Fruit fly (Drosophila melanogaster) whole organism, embryonic: ENCODE measurements around the gene CG9263.

Source experiments
- B-H2 ChIP-seq: fragments of 200-800 bp; sonication (Bioruptor generic); optimal IDR thresholded peaks from 2 replicates; lab custom pipeline; 2018; ENCODE audit warnings: missing biosample characterization, mild to moderate bottlenecking, missing genetic modification characterization
- BEAF-32 ChIP-seq: fragments of 200-800 bp; sonication (Bioruptor generic); optimal IDR thresholded peaks from 3 replicates; lab custom pipeline; 2017; ENCODE audit warnings: missing biosample characterization, missing genetic modification characterization, mild to moderate bottlenecking, moderate library complexity, missing genetic modification reagents
- BtbVII ChIP-seq: fragments of 200-800 bp; sonication (Bioruptor generic); optimal IDR thresholded peaks from 3 replicates; lab custom pipeline; 2017; ENCODE audit warnings: missing biosample characterization, mild to moderate bottlenecking, missing genetic modification characterization
- C15 ChIP-seq: fragments of 200-800 bp; sonication (Bioruptor generic); IDR thresholded peaks from 3 replicates; pipeline ENCODE4 v1.3.6; 2022; ENCODE audit warnings: missing biosample characterization, missing genetic modification characterization
- CG10209 ChIP-seq: fragments of 200-800 bp; sonication (Bioruptor generic); optimal IDR thresholded peaks from 3 replicates; lab custom pipeline; 2017; ENCODE audit warnings: missing biosample characterization, mild to moderate bottlenecking, missing genetic modification characterization, missing genetic modification reagents
- CG10979 ChIP-seq: fragments of 200-800 bp; sonication (Bioruptor generic); optimal IDR thresholded peaks from 2 replicates; lab custom pipeline; 2018; ENCODE audit warnings: missing biosample characterization, mild to moderate bottlenecking, missing genetic modification characterization, moderate library complexity
- CG11085 ChIP-seq: fragments of 200-800 bp; sonication (Bioruptor generic); IDR thresholded peaks from 2 replicates; pipeline ENCODE4 v1.3.6; 2022; ENCODE audit warnings: missing biosample characterization, missing genetic modification characterization
- CG15696 ChIP-seq: fragments of 200-800 bp; sonication (Bioruptor generic); optimal IDR thresholded peaks from 2 replicates; lab custom pipeline; 2019; ENCODE audit warnings: missing biosample characterization, mild to moderate bottlenecking, missing genetic modification characterization, moderate library complexity
- CG17568 ChIP-seq: fragments of 200-800 bp; sonication (Bioruptor generic); optimal IDR thresholded peaks from 2 replicates; lab custom pipeline; 2018; ENCODE audit warnings: missing biosample characterization, mild to moderate bottlenecking, missing genetic modification characterization, moderate library complexity
- CG18262 ChIP-seq: fragments of 200-800 bp; optimal IDR thresholded peaks from 3 replicates; lab custom pipeline; 2019; ENCODE audit warnings: missing biosample characterization, mild to moderate bottlenecking, missing genetic modification characterization, moderate library complexity
- CG1832 ChIP-seq: fragments of 200-800 bp; sonication (Bioruptor generic); optimal IDR thresholded peaks from 2 replicates; lab custom pipeline; 2017; ENCODE audit warnings: missing biosample characterization, mild to moderate bottlenecking, missing genetic modification characterization, inconsistent platforms
- CG18599 ChIP-seq: fragments of 200-800 bp; sonication (Bioruptor generic); optimal IDR thresholded peaks from 3 replicates; lab custom pipeline; 2017; ENCODE audit warnings: missing biosample characterization, missing genetic modification characterization, mild to moderate bottlenecking, moderate library complexity, missing genetic modification reagents
- CG31441 ChIP-seq: fragments of 200-800 bp; sonication (Bioruptor generic); IDR thresholded peaks from 2 replicates; pipeline ENCODE4 v1.3.6; 2022; ENCODE audit warnings: missing biosample characterization, missing genetic modification characterization
- CG3726 ChIP-seq: fragments of 200-800 bp; sonication (Bioruptor generic); IDR thresholded peaks from 3 replicates; pipeline ENCODE4, ENCODE4 v1.3.6; 2022; ENCODE audit warnings: missing biosample characterization, missing genetic modification characterization
- CG3838 ChIP-seq: fragments of 200-800 bp; sonication (Bioruptor generic); optimal IDR thresholded peaks from 3 replicates; lab custom pipeline; 2016; ENCODE audit warnings: missing biosample characterization, missing genetic modification characterization
- CG4854 ChIP-seq: fragments of 200-800 bp; sonication (Bioruptor generic); optimal IDR thresholded peaks from 2 replicates; lab custom pipeline; 2016; ENCODE audit warnings: missing biosample characterization, missing genetic modification characterization, inconsistent platforms
- CG7987 ChIP-seq: fragments of 200-800 bp; sonication (Bioruptor generic); optimal IDR thresholded peaks from 2 replicates; lab custom pipeline; 2018; ENCODE audit warnings: missing biosample characterization, mild to moderate bottlenecking, missing genetic modification characterization, moderate library complexity
- CG9797 ChIP-seq: fragments of 200-800 bp; sonication (Bioruptor generic); optimal IDR thresholded peaks from 3 replicates; lab custom pipeline; 2018; ENCODE audit warnings: missing biosample characterization, mild to moderate bottlenecking, missing genetic modification characterization
- CG9817 ChIP-seq: fragments of 200-800 bp; sonication (Bioruptor generic); optimal IDR thresholded peaks from 2 replicates; lab custom pipeline; 2018; ENCODE audit warnings: missing biosample characterization, mild to moderate bottlenecking, missing genetic modification characterization, moderate library complexity
- Drgx ChIP-seq: fragments of 200-800 bp; sonication (Bioruptor generic); IDR thresholded peaks from 2 replicates; pipeline ENCODE4 v1.3.6; 2022; ENCODE audit warnings: missing biosample characterization, missing genetic modification characterization
- ERR ChIP-seq: fragments of 200-800 bp; sonication (Bioruptor generic); optimal IDR thresholded peaks from 2 replicates; lab custom pipeline; 2016; ENCODE audit warnings: missing biosample characterization, missing genetic modification characterization
- Ets97D ChIP-seq: fragments of 200-800 bp; sonication (Bioruptor generic); optimal IDR thresholded peaks from 3 replicates; lab custom pipeline; 2016; ENCODE audit warnings: missing biosample characterization, missing genetic modification characterization
- H15 ChIP-seq: fragments of 200-800 bp; sonication (Bioruptor generic); IDR thresholded peaks from 3 replicates; pipeline ENCODE4 v1.3.6; 2022; ENCODE audit warnings: missing biosample characterization, missing genetic modification characterization
- HLH3B ChIP-seq: fragments of 200-800 bp; sonication (Bioruptor generic); IDR thresholded peaks from 2 replicates; pipeline ENCODE4 v1.3.6; 2022; ENCODE audit warnings: missing biosample characterization, missing genetic modification characterization
- Hmx ChIP-seq: fragments of 200-800 bp; sonication (Bioruptor generic); optimal IDR thresholded peaks from 2 replicates; lab custom pipeline; 2016; ENCODE audit warnings: missing biosample characterization, missing genetic modification characterization
- MBD-R2 ChIP-seq: fragments of 200-800 bp; sonication (Bioruptor generic); IDR thresholded peaks from 2 replicates; pipeline ENCODE4 v1.3.6; 2022; ENCODE audit warnings: missing biosample characterization, missing genetic modification characterization
- Neu2 ChIP-seq: fragments of 200-800 bp; sonication (Bioruptor generic); optimal IDR thresholded peaks from 3 replicates; lab custom pipeline; 2016; ENCODE audit warnings: missing biosample characterization, missing genetic modification characterization, borderline replicate concordance
- Ravus ChIP-seq: fragments of 200-800 bp; sonication (Bioruptor generic); IDR thresholded peaks from 2 replicates; pipeline ENCODE4 v1.3.6; 2022; ENCODE audit warnings: missing biosample characterization, missing genetic modification characterization
- Side ChIP-seq: fragments of 200-800 bp; sonication (Bioruptor generic); optimal IDR thresholded peaks from 2 replicates; lab custom pipeline; 2016; ENCODE audit warnings: missing biosample characterization, missing genetic modification characterization
- Sox102F ChIP-seq: fragments of 200-800 bp; sonication (Bioruptor generic); optimal IDR thresholded peaks from 2 replicates; lab custom pipeline; 2018; ENCODE audit warnings: missing biosample characterization, mild to moderate bottlenecking, missing genetic modification characterization, moderate library complexity
- Spps ChIP-seq: fragments of 200-800 bp; sonication (Bioruptor generic); optimal IDR thresholded peaks from 2 replicates; lab custom pipeline; 2018; ENCODE audit warnings: missing biosample characterization, mild to moderate bottlenecking, missing genetic modification characterization
- Sry-δ ChIP-seq: fragments of 200-800 bp; sonication (Bioruptor generic); optimal IDR thresholded peaks from 2 replicates; lab custom pipeline; 2016; ENCODE audit warnings: missing biosample characterization, missing genetic modification characterization
- Ssrp ChIP-seq: fragments of 200-800 bp; sonication (Bioruptor generic); optimal IDR thresholded peaks from 2 replicates; lab custom pipeline; 2018; ENCODE audit warnings: missing biosample characterization, mild to moderate bottlenecking, missing genetic modification characterization, moderate library complexity
- Stat92E ChIP-seq, 3 experiments: fragments of >200 bp in 2 of 3; fragments of 200-800 bp in 1 of 3; sonication (Bioruptor generic) in 1 of 3; optimal IDR thresholded peaks; 2 replicates each; lab custom pipeline; 2017 to 2019; ENCODE audit warnings: missing biosample characterization in 3 of 3, missing genetic modification characterization in 3 of 3, mild to moderate bottlenecking in 1 of 3, moderate library complexity in 1 of 3
- Xrp1 ChIP-seq: fragments of 200-800 bp; sonication (Bioruptor generic); IDR thresholded peaks from 2 replicates; pipeline ENCODE4 v1.3.6; 2022; ENCODE audit warnings: missing biosample characterization, missing genetic modification characterization
- az2 ChIP-seq: fragments of 200-800 bp; sonication (Bioruptor generic); optimal IDR thresholded peaks from 3 replicates; lab custom pipeline; 2016; ENCODE audit warnings: missing biosample characterization, missing genetic modification characterization
- br ChIP-seq: fragments of >200 bp; optimal IDR thresholded peaks from 2 replicates; lab custom pipeline; 2017
- chn ChIP-seq: fragments of 200-800 bp; sonication (Bioruptor generic); optimal IDR thresholded peaks from 2 replicates; lab custom pipeline; 2016; ENCODE audit warnings: missing biosample characterization, missing genetic modification characterization
- dm ChIP-seq: fragments of 200-800 bp; sonication (Bioruptor generic); optimal IDR thresholded peaks from 3 replicates; lab custom pipeline; 2016; ENCODE audit warnings: missing biosample characterization, missing genetic modification characterization
- ewg ChIP-seq: fragments of 200-800 bp; sonication (Bioruptor generic); optimal IDR thresholded peaks from 3 replicates; lab custom pipeline; 2017; ENCODE audit warnings: mild to moderate bottlenecking, missing biosample characterization, missing genetic modification reagents, missing genetic modification characterization
- gcm ChIP-seq: fragments of 200-800 bp; sonication (Bioruptor generic); optimal IDR thresholded peaks from 2 replicates; lab custom pipeline; 2019; ENCODE audit warnings: missing biosample characterization, mild to moderate bottlenecking, missing genetic modification characterization, moderate library complexity
- hkb ChIP-seq, 2 experiments: fragments of 200-800 bp in 1 of 2; fragments of >200 bp in 1 of 2; sonication (Bioruptor generic) in 1 of 2; IDR thresholded peaks in 1 of 2; optimal IDR thresholded peaks in 1 of 2; 2 replicates each; pipeline versions ENCODE4 v1.3.6 to Lab custom; 2017 to 2022; ENCODE audit warnings: missing biosample characterization in 1 of 2, missing genetic modification characterization in 1 of 2
- knrl ChIP-seq: fragments of 200-800 bp; sonication (Bioruptor generic); IDR thresholded peaks from 3 replicates; pipeline ENCODE4 v1.3.6; 2022; ENCODE audit warnings: missing biosample characterization, missing genetic modification characterization; ENCODE audit not compliant: partially characterized antibody
- lmd ChIP-seq: fragments of 200-800 bp; sonication (Bioruptor generic); IDR thresholded peaks from 2 replicates; pipeline ENCODE4 v1.3.6; 2022; ENCODE audit warnings: missing biosample characterization, missing genetic modification characterization
- nerfin-2 ChIP-seq: fragments of 200-800 bp; sonication (Bioruptor generic); IDR thresholded peaks from 2 replicates; pipeline ENCODE4 v1.3.6; 2022; ENCODE audit warnings: missing biosample characterization, missing genetic modification characterization; ENCODE audit not compliant: partially characterized antibody
- nmo ChIP-seq: fragments of 200-800 bp; sonication (Bioruptor generic); optimal IDR thresholded peaks from 2 replicates; lab custom pipeline; 2018; ENCODE audit warnings: missing biosample characterization, mild to moderate bottlenecking, missing genetic modification characterization, moderate library complexity
- pita ChIP-seq: fragments of 200-800 bp; sonication (Bioruptor generic); optimal IDR thresholded peaks from 2 replicates; lab custom pipeline; 2017; ENCODE audit warnings: missing biosample characterization, mild to moderate bottlenecking, missing genetic modification characterization
- sens-2 ChIP-seq: fragments of 200-800 bp; sonication (Bioruptor generic); IDR thresholded peaks from 2 replicates; pipeline ENCODE4 v1.3.6; 2022; ENCODE audit warnings: missing biosample characterization, missing genetic modification characterization
- trem ChIP-seq: fragments of 200-800 bp; optimal IDR thresholded peaks from 3 replicates; lab custom pipeline; 2019; ENCODE audit warnings: missing biosample characterization, mild to moderate bottlenecking, missing genetic modification characterization, moderate library complexity
- z ChIP-seq: fragments of 200-800 bp; sonication (Bioruptor generic); IDR thresholded peaks from 3 replicates; pipeline ENCODE4 v1.3.6; 2022; ENCODE audit warnings: missing biosample characterization, missing genetic modification characterization

The CG9263 gene

DNA sequence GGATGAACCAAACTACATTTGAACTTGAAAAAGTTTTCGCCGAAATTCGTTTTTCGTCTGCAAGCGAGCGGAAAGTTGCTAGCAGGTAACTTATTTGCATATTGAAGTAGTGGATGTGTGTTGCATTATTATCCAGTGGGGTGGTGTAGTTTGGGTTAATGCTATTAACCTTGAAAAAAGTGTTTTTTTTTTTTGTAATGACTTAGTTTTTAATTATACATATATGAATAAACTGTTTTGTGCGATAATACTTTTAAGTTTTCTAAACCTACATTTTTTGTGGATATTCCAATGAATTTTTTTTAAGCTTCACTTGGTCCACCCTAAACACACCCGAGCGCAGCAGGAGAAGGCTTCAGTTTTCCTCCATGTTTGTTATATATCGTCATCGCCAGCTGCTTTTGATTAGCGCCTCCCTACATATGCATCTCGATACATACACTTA is 28.6 kb upstream of the CG9263 start (continued):
- TF ChIP-seq CG9797 (GFP tag; lab: Kevin White, UChicago), result no peak
- TF ChIP-seq CG9817 (tag; lab: Kevin White, UChicago), result no peak
- no peak for TF ChIP-seq CG1832 (GFP tag; lab: Kevin White, UChicago)
- TF ChIP-seq CG10979, result peak; percentile 55
- TF ChIP-seq hkb (optimal IDR thresholded peaks at IDR 0.05; lab: Kevin White, UChicago), result no peak
- peak; percentile 54 for TF ChIP-seq hkb (GFP tag; IDR thresholded peaks at IDR 0.05; lab: Robert Waterston, UW)
- no peak for TF ChIP-seq Stat92E (GFP tag; optimal IDR thresholded peaks at IDR 0.05; lab: Kevin White, UChicago)
- TF ChIP-seq CG4854 (GFP tag; lab: Kevin White, UChicago), result no peak
- no peak for TF ChIP-seq CG7987
- TF ChIP-seq Ssrp (tag; lab: Kevin White, UChicago), result peak; percentile 31
- TF ChIP-seq BEAF-32 (GFP tag; lab: Kevin White, UChicago), result no peak
- peak; percentile 9 for TF ChIP-seq ewg (GFP tag; lab: Kevin White, UChicago)
- no peak for TF ChIP-seq CG3726 (GFP tag; lab: Robert Waterston, UW)
- no peak for TF ChIP-seq Ets97D
- no peak for TF ChIP-seq z (GFP tag; lab: Robert Waterston, UW)
- TF ChIP-seq Neu2 (GFP tag; lab: Kevin White, UChicago), result no peak
- peak; percentile 40; the same call in 1 of the 2 replicates for TF ChIP-seq Xrp1 (GFP tag; lab: Robert Waterston, UW)
- peak; percentile 86 for TF ChIP-seq Drgx (GFP tag; lab: Robert Waterston, UW)
- peak; percentile 43 for TF ChIP-seq CG10209 (GFP tag; lab: Kevin White, UChicago)
- TF ChIP-seq Ravus (GFP tag; lab: Robert Waterston, UW), result no peak
- TF ChIP-seq br (lab: Kevin White, UChicago), result no peak
- TF ChIP-seq Hmx (GFP tag; lab: Kevin White, UChicago), result no peak
- TF ChIP-seq Sry-δ (GFP tag; lab: Kevin White, UChicago), result no peak
- no peak for TF ChIP-seq C15 (GFP tag; lab: Robert Waterston, UW)
- no peak for TF ChIP-seq trem (tag; lab: Kevin White, UChicago)
- no peak for TF ChIP-seq Side (GFP tag; lab: Kevin White, UChicago)
- no peak for TF ChIP-seq B-H2 (GFP tag; lab: Kevin White, UChicago)
- peak; percentile 68 for TF ChIP-seq CG31441
- peak; percentile 61 for TF ChIP-seq CG18262
- TF ChIP-seq gcm (GFP tag; lab: Kevin White, UChicago), result peak; percentile 36
- TF ChIP-seq nerfin-2 (GFP tag; lab: Robert Waterston, UW), result no peak
- TF ChIP-seq HLH3B, result no peak
- peak; percentile 47 for TF ChIP-seq nmo
- TF ChIP-seq knrl (GFP tag; lab: Robert Waterston, UW), result no peak
- peak; percentile 23 for TF ChIP-seq CG18599
- TF ChIP-seq BtbVII (GFP tag; lab: Kevin White, UChicago), result peak; percentile 10
- TF ChIP-seq Spps (tag; lab: Kevin White, UChicago), result no peak
- no peak for TF ChIP-seq CG11085 (GFP tag; lab: Robert Waterston, UW)
- no peak for TF ChIP-seq ERR (GFP tag; lab: Kevin White, UChicago)
- peak; percentile 19; the same call in 1 of the 2 replicates for TF ChIP-seq lmd (GFP tag; lab: Robert Waterston, UW)
- peak; percentile 70 for TF ChIP-seq Sox102F (GFP tag; lab: Kevin White, UChicago)
- no peak for TF ChIP-seq pita
- TF ChIP-seq CG3838, result no peak
- peak; percentile 39 for TF ChIP-seq az2
- TF ChIP-seq MBD-R2, result no peak
- no peak for TF ChIP-seq sens-2 (GFP tag; lab: Robert Waterston, UW)
- peak; percentile 21 for TF ChIP-seq chn (GFP tag; lab: Kevin White, UChicago)
- no peak for TF ChIP-seq dm (GFP tag; lab: Kevin White, UChicago)
- 0 out of 3 replicates have a peak, but pooled peaks have one; percentile 22 for TF ChIP-seq H15 (GFP tag; lab: Robert Waterston, UW)
- TF ChIP-seq CG17568, result no peak
- TF ChIP-seq CG15696, result no peak
